Fruit fly (Drosophila melanogaster) whole organism, embryonic: ENCODE data around the gene Stat92E.

Source experiments
- Asciz ChIP-seq: fragments of 200-800 bp; sonication (Bioruptor generic); optimal IDR thresholded peaks from 2 replicates; lab custom pipeline; 2017; ENCODE audit warnings: missing biosample characterization, mild to moderate bottlenecking, missing genetic modification characterization, missing genetic modification reagents
- Bteb2 ChIP-seq: fragments of 200-800 bp; sonication (Bioruptor generic); optimal IDR thresholded peaks from 2 replicates; lab custom pipeline; 2016; ENCODE audit warnings: missing biosample characterization, missing genetic modification characterization
- C15 ChIP-seq: fragments of 200-800 bp; sonication (Bioruptor generic); IDR thresholded peaks from 3 replicates; pipeline ENCODE4 v1.3.6; 2022; ENCODE audit warnings: missing biosample characterization, missing genetic modification characterization
- CG12769 ChIP-seq: fragments of 200-800 bp; sonication (Bioruptor generic); optimal IDR thresholded peaks from 2 replicates; lab custom pipeline; 2019; ENCODE audit warnings: missing biosample characterization, mild to moderate bottlenecking, missing genetic modification characterization, moderate library complexity
- CG13775 ChIP-seq: fragments of 200-800 bp; sonication (Bioruptor generic); optimal IDR thresholded peaks from 3 replicates; lab custom pipeline; 2017; ENCODE audit warnings: missing biosample characterization, mild to moderate bottlenecking, missing genetic modification characterization
- CG14441 ChIP-seq: fragments of 200-800 bp; sonication (Bioruptor generic); IDR thresholded peaks from 2 replicates; pipeline ENCODE4 v1.3.6; 2022; ENCODE audit warnings: missing biosample characterization, missing genetic modification characterization
- CG15514 ChIP-seq: fragments of 200-800 bp; sonication (Bioruptor generic); optimal IDR thresholded peaks from 3 replicates; lab custom pipeline; 2017; ENCODE audit warnings: missing biosample characterization, missing genetic modification characterization, mild to moderate bottlenecking, moderate library complexity, missing genetic modification reagents
- CG1602 ChIP-seq: fragments of 200-800 bp; sonication (Bioruptor generic); optimal IDR thresholded peaks from 3 replicates; lab custom pipeline; 2016; ENCODE audit warnings: missing biosample characterization, missing genetic modification characterization
- CG1603 ChIP-seq: fragments of 200-800 bp; sonication (Bioruptor generic); optimal IDR thresholded peaks from 2 replicates; lab custom pipeline; 2019; ENCODE audit warnings: missing biosample characterization, mild to moderate bottlenecking, missing genetic modification characterization, moderate library complexity
- CG17829 ChIP-seq: fragments of 200-800 bp; optimal IDR thresholded peaks from 2 replicates; lab custom pipeline; 2019; ENCODE audit warnings: missing biosample characterization, mild to moderate bottlenecking, missing genetic modification characterization, moderate library complexity
- CG18476 ChIP-seq: fragments of 200-800 bp; sonication (Bioruptor generic); optimal IDR thresholded peaks from 2 replicates; lab custom pipeline; 2016; ENCODE audit warnings: missing biosample characterization, mild to moderate bottlenecking, missing genetic modification characterization
- CG18619 ChIP-seq: fragments of 200-800 bp; sonication (Bioruptor generic); optimal IDR thresholded peaks from 3 replicates; lab custom pipeline; 2017; ENCODE audit warnings: missing biosample characterization, mild to moderate bottlenecking, missing genetic modification characterization
- CG2202 ChIP-seq: fragments of 200-800 bp; sonication (Bioruptor generic); optimal IDR thresholded peaks from 2 replicates; lab custom pipeline; 2018; ENCODE audit warnings: missing biosample characterization, mild to moderate bottlenecking, missing genetic modification characterization
- CG33557 ChIP-seq: fragments of 200-800 bp; sonication (Bioruptor generic); optimal IDR thresholded peaks from 2 replicates; lab custom pipeline; 2019; ENCODE audit warnings: missing biosample characterization, mild to moderate bottlenecking, missing genetic modification characterization, moderate library complexity
- CG3726 ChIP-seq: fragments of 200-800 bp; sonication (Bioruptor generic); IDR thresholded peaks from 3 replicates; pipeline ENCODE4, ENCODE4 v1.3.6; 2022; ENCODE audit warnings: missing biosample characterization, missing genetic modification characterization
- CG6689 ChIP-seq: fragments of 200-800 bp; sonication (Bioruptor generic); IDR thresholded peaks from 2 replicates; pipeline ENCODE4 v1.3.6; 2022; ENCODE audit warnings: missing biosample characterization, missing genetic modification characterization
- CG7745 ChIP-seq: fragments of 200-800 bp; sonication (Bioruptor generic); optimal IDR thresholded peaks from 2 replicates; lab custom pipeline; 2018; ENCODE audit warnings: missing biosample characterization, mild to moderate bottlenecking, missing genetic modification characterization, moderate library complexity
- CG8281 ChIP-seq: fragments of 200-800 bp; sonication (Bioruptor generic); optimal IDR thresholded peaks from 2 replicates; lab custom pipeline; 2018; ENCODE audit warnings: missing biosample characterization, mild to moderate bottlenecking, missing genetic modification characterization, moderate library complexity
- CG9727 ChIP-seq: fragments of 200-800 bp; sonication (Bioruptor generic); optimal IDR thresholded peaks from 3 replicates; lab custom pipeline; 2017; ENCODE audit warnings: missing biosample characterization, mild to moderate bottlenecking, missing genetic modification characterization
- Camta ChIP-seq: fragments of 200-800 bp; sonication (Bioruptor generic); optimal IDR thresholded peaks from 2 replicates; lab custom pipeline; 2016; ENCODE audit warnings: missing biosample characterization, missing genetic modification characterization
- Doc3 ChIP-seq: fragments of 200-800 bp; sonication (Bioruptor generic); IDR thresholded peaks from 3 replicates; pipeline ENCODE4 v1.3.6; 2022; ENCODE audit warnings: missing biosample characterization, missing genetic modification characterization; ENCODE audit not compliant: partially characterized antibody
- HLH4C ChIP-seq: fragments of 200-800 bp; sonication (Bioruptor generic); IDR thresholded peaks from 3 replicates; pipeline ENCODE4 v1.3.6; 2022; ENCODE audit warnings: missing biosample characterization, missing genetic modification characterization; ENCODE audit not compliant: partially characterized antibody
- Lim3 ChIP-seq: fragments of 200-800 bp; sonication (Bioruptor generic); IDR thresholded peaks from 2 replicates; pipeline ENCODE4 v1.3.6; 2022; ENCODE audit warnings: missing biosample characterization, missing genetic modification characterization
- Oaz ChIP-seq: fragments of 200-800 bp; sonication (Bioruptor generic); IDR thresholded peaks from 2 replicates; pipeline ENCODE4 v1.3.6; 2022; ENCODE audit warnings: missing biosample characterization, missing genetic modification characterization
- Opbp ChIP-seq: fragments of 200-800 bp; sonication (Bioruptor generic); IDR thresholded peaks from 3 replicates; pipeline ENCODE4 v1.3.6; 2022; ENCODE audit warnings: missing biosample characterization, missing genetic modification characterization; ENCODE audit not compliant: partially characterized antibody
- Optix ChIP-seq: fragments of 200-800 bp; sonication (Bioruptor generic); IDR thresholded peaks from 3 replicates; pipeline ENCODE4 v1.3.6; 2022; ENCODE audit warnings: missing biosample characterization, missing genetic modification characterization
- Stat92E ChIP-seq, 3 experiments: fragments of >200 bp in 2 of 3; fragments of 200-800 bp in 1 of 3; sonication (Bioruptor generic) in 1 of 3; optimal IDR thresholded peaks; 2 replicates each; lab custom pipeline; 2017 to 2019; ENCODE audit warnings: missing biosample characterization in 3 of 3, missing genetic modification characterization in 3 of 3, mild to moderate bottlenecking in 1 of 3, moderate library complexity in 1 of 3
- Tbp ChIP-seq: fragments of >200 bp; optimal IDR thresholded peaks from 2 replicates; lab custom pipeline; 2018; ENCODE audit warnings: missing biosample characterization, missing genetic modification characterization
- ash1 ChIP-seq: fragments of 200-800 bp; sonication (Bioruptor generic); optimal IDR thresholded peaks from 2 replicates; lab custom pipeline; 2018; ENCODE audit warnings: missing biosample characterization, mild to moderate bottlenecking, missing genetic modification characterization
- br ChIP-seq: fragments of >200 bp; optimal IDR thresholded peaks from 2 replicates; lab custom pipeline; 2017
- bsh ChIP-seq, 2 experiments: fragments of 200-800 bp; sonication (Bioruptor generic); optimal IDR thresholded peaks; 2 replicates each; lab custom pipeline; 2017 to 2018; ENCODE audit warnings: mild to moderate bottlenecking in 2 of 2, missing biosample characterization in 2 of 2, missing genetic modification characterization in 2 of 2, moderate library complexity in 1 of 2
- crc ChIP-seq: fragments of 200-800 bp; sonication (Bioruptor generic); optimal IDR thresholded peaks from 2 replicates; lab custom pipeline; 2016; ENCODE audit warnings: missing biosample characterization, missing genetic modification characterization
- en ChIP-seq: fragments of 200-800 bp; sonication (Bioruptor generic); optimal IDR thresholded peaks from 2 replicates; lab custom pipeline; 2016; ENCODE audit warnings: missing biosample characterization, missing genetic modification characterization
- fd64A ChIP-seq: fragments of 200-800 bp; sonication (Bioruptor generic); optimal IDR thresholded peaks from 3 replicates; lab custom pipeline; 2018; ENCODE audit warnings: missing biosample characterization, mild to moderate bottlenecking, missing genetic modification characterization
- fd96Cb ChIP-seq: fragments of 200-800 bp; sonication (Bioruptor generic); optimal IDR thresholded peaks from 2 replicates; lab custom pipeline; 2018; ENCODE audit warnings: missing biosample characterization, mild to moderate bottlenecking, missing genetic modification characterization, moderate library complexity
- fru ChIP-seq: fragments of >200 bp; optimal IDR thresholded peaks from 2 replicates; lab custom pipeline; 2017
- her ChIP-seq: fragments of 200-800 bp; sonication (Bioruptor generic); optimal IDR thresholded peaks from 2 replicates; lab custom pipeline; 2016; ENCODE audit warnings: missing biosample characterization, missing genetic modification characterization
- lmd ChIP-seq: fragments of 200-800 bp; sonication (Bioruptor generic); IDR thresholded peaks from 2 replicates; pipeline ENCODE4 v1.3.6; 2022; ENCODE audit warnings: missing biosample characterization, missing genetic modification characterization
- luna ChIP-seq: fragments of 200-800 bp; sonication (Bioruptor generic); optimal IDR thresholded peaks from 2 replicates; lab custom pipeline; 2016; ENCODE audit warnings: missing biosample characterization, missing genetic modification characterization
- org-1 ChIP-seq: fragments of 200-800 bp; sonication (Bioruptor generic); optimal IDR thresholded peaks from 2 replicates; lab custom pipeline; 2017; ENCODE audit warnings: missing biosample characterization, missing genetic modification characterization
- pan ChIP-seq, 4 experiments: fragments of >200 bp in 3 of 4; fragments of 200-800 bp in 1 of 4; sonication (Bioruptor generic) in 1 of 4; optimal IDR thresholded peaks in 3 of 4; IDR thresholded peaks in 1 of 4; 2 replicates each; pipeline versions ENCODE4 v1.3.6 to Lab custom; 2017 to 2022; ENCODE audit warnings: missing biosample characterization in 2 of 4, missing genetic modification characterization in 2 of 4, mixed read lengths in 1 of 4
- sc ChIP-seq, 3 experiments: fragments of >200 bp in 2 of 3; fragments of 200-800 bp in 1 of 3; sonication (Bioruptor generic) in 1 of 3; optimal IDR thresholded peaks; 2 replicates in 2 of 3; 3 replicates in 1 of 3; lab custom pipeline; 2017; ENCODE audit warnings: mild to moderate bottlenecking in 1 of 3, missing biosample characterization in 1 of 3, missing genetic modification characterization in 1 of 3, missing genetic modification reagents in 1 of 3
- sens ChIP-seq: fragments of 200-800 bp; sonication (Bioruptor generic); peaks from one replicate; lab custom pipeline; 2016; ENCODE audit warnings: missing biosample characterization, missing genetic modification characterization
- seq ChIP-seq: fragments of 200-800 bp; sonication (Bioruptor generic); IDR thresholded peaks from 2 replicates; pipeline ENCODE4 v1.3.6; 2022; ENCODE audit warnings: missing biosample characterization, missing genetic modification characterization
- slou ChIP-seq: fragments of 200-800 bp; sonication (Bioruptor generic); optimal IDR thresholded peaks from 3 replicates; lab custom pipeline; 2016; ENCODE audit warnings: missing biosample characterization, missing genetic modification characterization
- tio ChIP-seq: fragments of 200-800 bp; sonication (Bioruptor generic); optimal IDR thresholded peaks from 2 replicates; lab custom pipeline; 2017; ENCODE audit warnings: missing biosample characterization, missing genetic modification characterization, inconsistent platforms
- unpg ChIP-seq: fragments of 200-800 bp; sonication (Bioruptor generic); optimal IDR thresholded peaks from 3 replicates; lab custom pipeline; 2018; ENCODE audit warnings: missing biosample characterization, mild to moderate bottlenecking, missing genetic modification characterization, moderate library complexity
- zf30C ChIP-seq: fragments of 200-800 bp; sonication (Bioruptor generic); optimal IDR thresholded peaks from 3 replicates; lab custom pipeline; 2018; ENCODE audit warnings: missing biosample characterization, mild to moderate bottlenecking, missing genetic modification characterization

The Stat92E gene

dm6 chr3R:20587630-20588479 is 35.7 kb upstream of the Stat92E start, which contains the start of gene Septin2 (continued):
- TF ChIP-seq CG3726 (GFP tag; lab: Robert Waterston, UW) (no peak), ash1 (GFP tag; lab: Kevin White, UChicago) (no peak), CG9727 (GFP tag; lab: Kevin White, UChicago) (peak; percentile 89), bsh (GFP tag; optimal IDR thresholded peaks at IDR 0.05; lab: Kevin White, UChicago) (peak; percentile 79), CG18619 (peak; percentile 80), tio (peak; percentile 88), seq (GFP tag; lab: Robert Waterston, UW) (peak; percentile 62), lmd (GFP tag; lab: Robert Waterston, UW) (peak; percentile 73), Doc3 (GFP tag; lab: Robert Waterston, UW) (no peak), CG18476 (GFP tag; lab: Kevin White, UChicago) (peak; percentile 81), CG15514 (GFP tag; lab: Kevin White, UChicago) (peak; percentile 49), Optix (GFP tag; lab: Robert Waterston, UW) (no peak; the same call in 1 of the 3 replicates), fd96Cb (peak; percentile 85), CG7745 (no peak), unpg (GFP tag; lab: Kevin White, UChicago) (peak; percentile 59), Lim3 (GFP tag; lab: Robert Waterston, UW) (no peak), CG6689 (GFP tag; lab: Robert Waterston, UW) (peak; percentile 75), Oaz (GFP tag; lab: Robert Waterston, UW) (no peak), fru (lab: Kevin White, UChicago) (no peak), Asciz (GFP tag; lab: Kevin White, UChicago) (peak; percentile 94), Bteb2 (GFP tag; lab: Kevin White, UChicago) (peak; percentile 6), HLH4C (GFP tag; lab: Robert Waterston, UW) (no peak), Stat92E (GFP tag; optimal IDR thresholded peaks at IDR 0.05; lab: Kevin White, UChicago) (no peak), org-1 (GFP tag; lab: Kevin White, UChicago) (peak; percentile 82), sc (optimal IDR thresholded peaks at IDR 0.05; lab: Kevin White, UChicago) (no peak), sc (GFP tag; optimal IDR thresholded peaks at IDR 0.05; lab: Kevin White, UChicago) (peak; percentile 79), CG17829 (tag; lab: Kevin White, UChicago) (peak; percentile 82), CG8281 (peak; percentile 53), CG1603 (tag; lab: Kevin White, UChicago) (peak; percentile 47), her (no peak), en (GFP tag; lab: Kevin White, UChicago) (peak; percentile 28), pan (optimal IDR thresholded peaks at IDR 0.05; lab: Kevin White, UChicago) (no peak), pan (GFP tag; optimal IDR thresholded peaks at IDR 0.05 in 1 of 2, IDR thresholded peaks at IDR 0.05 in 1 of 2) (peak in 1 of 2 experiments; percentile 68), sens (GFP tag; lab: Kevin White, UChicago) (peak; percentile 96), CG12769 (tag; lab: Kevin White, UChicago) (no peak), C15 (GFP tag; lab: Robert Waterston, UW) (no peak), crc (GFP tag; lab: Kevin White, UChicago) (peak; percentile 53), CG14441 (peak; percentile 59), CG1602 (GFP tag; lab: Kevin White, UChicago) (peak; percentile 73), CG2202 (tag; lab: Kevin White, UChicago) (peak; percentile 62), CG13775 (GFP tag; lab: Kevin White, UChicago) (peak; percentile 75), CG33557 (GFP tag; lab: Kevin White, UChicago) (peak; percentile 74), Opbp (GFP tag; lab: Robert Waterston, UW) (no peak), luna (GFP tag; lab: Kevin White, UChicago) (no peak), zf30C (GFP tag; lab: Kevin White, UChicago) (no peak), br (lab: Kevin White, UChicago) (no peak), slou (no peak), fd64A (peak; percentile 66), Camta (GFP tag; lab: Kevin White, UChicago) (peak; percentile 53), Tbp (no peak)
